Worm (Caenorhabditis elegans): ENCODE data around the gene rab-7.

The rab-7 gene

DNA sequence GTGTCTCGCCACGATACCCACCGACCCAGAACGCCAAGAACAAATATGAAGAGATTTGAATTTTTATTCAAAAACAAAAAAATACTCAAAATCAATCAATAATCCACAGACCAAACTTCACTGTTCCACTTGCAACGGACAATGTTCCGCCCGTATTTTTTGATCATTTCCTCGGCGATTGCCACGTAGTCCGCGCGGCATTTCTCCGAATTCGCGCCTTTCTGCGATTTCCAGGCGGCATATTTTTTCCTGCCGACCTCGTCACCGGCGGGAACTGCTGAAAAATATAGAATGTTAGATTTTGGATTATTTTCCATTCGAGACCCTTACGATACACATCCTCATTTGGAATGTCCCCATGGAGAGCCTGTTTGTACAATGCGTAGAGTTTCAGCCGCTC lies 5.5 kb upstream of the rab-7 start:
- TF ChIP-seq unc-62 (GFP tag; optimal IDR thresholded peaks at IDR 0.05), result no peak

DNA sequence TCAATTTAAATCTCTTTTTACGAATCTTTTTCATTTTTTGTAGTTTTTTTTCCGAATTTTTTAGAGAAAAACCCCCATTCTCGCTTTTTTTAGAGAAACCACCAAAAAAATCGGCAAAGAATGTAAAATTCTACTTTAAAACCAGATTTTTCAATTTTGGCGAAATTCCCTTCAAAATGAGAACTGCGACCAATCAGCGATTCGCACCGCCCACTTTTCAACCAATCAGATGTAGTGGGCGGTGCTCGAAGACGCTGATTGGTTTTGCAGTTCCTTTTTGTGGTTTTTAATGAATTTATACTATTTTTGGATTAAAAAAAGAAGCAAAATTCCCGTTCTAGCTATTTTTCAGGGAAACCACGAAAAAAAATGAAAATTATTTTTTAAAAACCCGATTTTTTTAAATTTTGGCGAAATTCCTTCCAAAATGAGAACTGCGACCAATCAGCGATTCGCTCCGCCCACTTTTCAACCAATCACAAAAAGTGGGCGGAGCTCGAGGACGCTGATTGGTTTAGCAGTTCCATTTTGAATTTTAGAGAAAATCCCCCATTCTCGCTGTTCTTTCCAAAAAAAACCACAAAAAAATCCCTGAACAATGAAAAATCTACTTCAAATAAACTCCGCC lies 4.4 kb upstream of the rab-7 start:
- TF ChIP-seq unc-62 (GFP tag; optimal IDR thresholded peaks at IDR 0.05), result no peak

DNA sequence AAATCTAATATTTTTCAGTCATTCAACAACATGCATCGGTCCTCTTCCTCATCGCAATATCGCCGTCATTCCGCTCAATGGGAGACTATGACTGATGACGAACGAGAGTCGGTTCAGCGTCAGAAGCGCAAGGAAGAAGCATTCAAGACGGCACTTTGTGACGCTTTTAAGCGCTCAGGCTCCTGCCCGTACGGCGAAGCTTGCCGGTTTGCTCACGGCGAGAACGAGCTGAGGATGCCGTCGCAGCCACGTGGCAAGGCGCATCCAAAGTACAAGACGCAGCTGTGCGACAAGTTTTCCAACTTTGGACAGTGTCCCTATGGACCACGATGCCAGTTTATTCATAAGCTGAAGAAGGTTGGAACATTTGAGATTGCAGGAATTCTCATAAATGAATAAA lies 2.3 kb upstream of the rab-7 start:
- TF ChIP-seq unc-62 (GFP tag; optimal IDR thresholded peaks at IDR 0.05), result no peak

DNA sequence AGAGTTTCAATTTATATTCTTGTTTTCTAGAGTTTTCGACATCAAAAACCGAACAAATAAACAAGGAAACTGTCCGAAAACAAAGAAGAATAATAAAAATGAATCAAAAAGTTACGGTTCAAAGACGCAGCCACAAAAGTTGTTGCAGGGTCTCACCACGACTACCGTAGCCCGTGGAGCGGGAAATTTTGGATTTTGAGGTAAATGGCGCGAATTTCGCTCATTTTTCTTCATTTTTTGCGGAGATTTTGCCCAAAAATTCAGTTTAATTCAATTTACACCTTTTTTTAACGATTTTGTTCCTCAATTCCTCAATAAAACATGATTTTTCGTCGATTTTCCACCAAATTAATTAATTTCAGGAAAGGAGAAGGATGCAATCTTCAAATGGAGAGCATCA lies 1.5 kb upstream of the rab-7 start, which contains the start of gene mex-1:
mex-1 (plus strand) TSS at position 363 of the 400 bp plus-strand sequence.
- TF ChIP-seq unc-62 (GFP tag; optimal IDR thresholded peaks at IDR 0.05), result no peak

DNA sequence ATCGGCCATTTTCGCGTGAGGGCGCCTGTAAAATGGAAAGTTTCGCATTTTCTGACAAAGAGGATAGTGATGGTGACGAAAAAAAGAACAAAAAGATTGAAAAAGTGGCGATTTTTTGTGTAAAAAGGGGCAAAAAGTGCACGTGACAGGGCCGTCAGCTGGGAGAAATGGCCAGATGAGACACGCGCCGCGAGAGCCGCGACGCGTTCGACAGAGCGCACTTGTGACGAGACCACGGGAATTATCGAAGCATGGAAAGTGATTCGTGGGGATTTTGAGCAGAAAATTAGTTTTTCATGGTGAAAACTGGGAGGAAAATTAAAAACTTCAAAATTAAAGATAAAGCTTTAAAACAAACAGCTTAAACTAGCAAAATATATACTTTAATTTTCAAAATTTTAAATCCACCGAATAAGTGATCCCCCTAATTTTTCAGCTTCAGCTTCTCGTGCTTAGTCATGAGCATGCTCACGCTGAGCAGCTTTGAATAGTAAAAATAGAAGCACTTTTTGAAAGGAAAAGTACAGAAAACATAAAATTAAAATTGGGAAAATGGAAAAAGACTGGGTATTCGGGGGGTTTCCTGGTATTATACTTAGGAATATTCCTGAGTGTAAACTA lies 886 bp upstream of the rab-7 start, which contains the start of gene W03C9.5:
W03C9.5 (minus strand) TSS at position 38 of the 621 bp plus-strand sequence.
- TF ChIP-seq unc-62 (GFP tag; optimal IDR thresholded peaks at IDR 0.05), result no peak

DNA sequence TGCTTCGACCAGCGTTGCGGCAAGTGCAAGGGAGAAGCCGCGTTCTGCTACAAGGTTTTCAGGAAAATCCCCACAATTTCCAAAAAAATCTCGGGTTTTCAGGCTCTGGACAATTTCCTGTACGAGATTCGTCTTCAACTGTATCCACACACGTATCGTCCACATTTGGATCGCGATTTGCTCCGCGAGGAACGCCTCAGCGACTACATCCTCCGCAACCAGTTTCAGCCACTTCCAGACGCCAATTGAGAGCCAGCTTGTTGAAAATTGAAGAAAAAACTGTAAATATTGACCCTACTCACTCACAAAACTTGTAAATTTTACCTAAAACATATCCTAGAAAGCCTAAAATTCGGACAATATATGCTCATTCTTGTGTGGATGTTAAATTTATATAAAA lies 1.9 kb downstream of the rab-7 start:
- TF ChIP-seq unc-62 (GFP tag; optimal IDR thresholded peaks at IDR 0.05), result no peak

DNA sequence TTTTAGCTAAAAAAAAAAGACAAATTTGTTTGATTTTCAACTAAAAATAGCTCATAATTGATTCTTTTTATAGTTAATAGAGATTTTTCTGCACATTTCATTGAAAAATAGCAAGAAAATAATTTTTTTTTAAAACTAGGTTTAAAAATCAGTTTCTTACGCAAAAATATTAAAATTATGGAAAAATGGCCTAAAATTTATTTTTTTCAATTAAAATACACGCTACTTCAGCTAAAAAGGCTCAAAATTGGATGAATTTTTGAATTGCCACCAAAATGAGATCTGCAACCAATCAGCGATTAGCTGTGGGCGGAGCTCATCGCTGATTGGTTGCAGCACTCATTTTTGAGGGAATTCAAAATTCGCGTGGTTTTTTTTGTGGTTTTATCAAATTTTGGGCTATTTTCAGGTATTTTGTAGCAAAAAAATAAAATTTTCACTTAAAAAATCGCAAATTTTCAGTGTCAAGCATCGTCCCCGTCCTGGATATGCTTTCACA lies 3.5 kb downstream of the rab-7 start:
- TF ChIP-seq unc-62 (GFP tag; optimal IDR thresholded peaks at IDR 0.05), result no peak

DNA sequence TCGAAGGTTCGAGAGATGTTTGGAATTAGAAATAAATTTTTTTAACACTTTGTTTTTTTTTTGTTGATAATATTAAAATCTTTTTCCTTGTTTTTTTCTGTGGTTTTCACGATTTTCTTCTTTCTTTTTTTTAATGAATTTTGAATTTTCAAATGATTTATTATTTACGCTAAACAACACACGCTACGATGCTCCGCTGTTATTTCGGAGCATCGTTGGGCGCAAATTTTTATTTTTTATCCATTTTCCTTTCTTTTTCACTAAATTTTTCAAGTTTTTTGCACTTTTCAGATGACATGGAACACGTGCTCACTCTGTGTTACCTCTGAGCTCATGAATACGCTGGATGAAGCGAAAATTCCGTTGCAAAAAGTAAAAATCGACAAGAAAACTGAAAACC lies 4.6 kb downstream of the rab-7 start, which contains the start of the genes W03C9.1 and W03C9.2:
W03C9.1 (minus strand) TSS at position 46 of the 400 bp plus-strand sequence.
W03C9.2 (plus strand) TSS at position 286 of the 400 bp plus-strand sequence.
- TF ChIP-seq unc-62 (GFP tag; optimal IDR thresholded peaks at IDR 0.05), result no peak

DNA sequence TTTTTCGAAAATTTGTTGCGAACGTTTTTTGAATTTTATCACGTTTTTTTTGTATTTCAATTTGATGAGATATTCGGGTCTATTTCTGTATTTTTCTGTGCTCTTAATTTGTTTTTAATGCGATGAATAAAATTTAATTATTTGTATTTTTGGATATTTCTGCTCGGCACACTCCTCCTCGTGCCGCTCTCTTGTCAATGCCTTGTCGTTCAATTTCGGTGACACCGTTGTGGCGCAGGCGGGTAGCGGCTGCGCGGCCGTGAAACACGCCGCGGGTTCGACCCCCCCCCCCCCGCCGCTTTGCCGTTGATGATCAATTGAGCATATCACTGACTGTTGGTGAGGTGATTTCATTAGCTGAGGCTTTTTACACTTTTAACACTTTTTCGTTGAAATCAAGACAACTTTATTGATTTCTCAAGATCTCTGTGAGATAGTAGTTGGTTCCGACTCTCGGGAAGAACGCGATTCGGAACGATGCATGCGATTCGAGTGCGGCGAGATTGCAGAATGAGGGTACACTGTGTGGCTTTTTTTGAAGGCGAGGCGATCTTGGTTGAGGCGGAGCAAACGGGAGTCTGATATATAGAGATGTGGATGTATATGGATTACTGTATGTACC lies 6.0 kb downstream of the rab-7 start:
- TF ChIP-seq unc-62 (GFP tag; optimal IDR thresholded peaks at IDR 0.05), result no peak

DNA sequence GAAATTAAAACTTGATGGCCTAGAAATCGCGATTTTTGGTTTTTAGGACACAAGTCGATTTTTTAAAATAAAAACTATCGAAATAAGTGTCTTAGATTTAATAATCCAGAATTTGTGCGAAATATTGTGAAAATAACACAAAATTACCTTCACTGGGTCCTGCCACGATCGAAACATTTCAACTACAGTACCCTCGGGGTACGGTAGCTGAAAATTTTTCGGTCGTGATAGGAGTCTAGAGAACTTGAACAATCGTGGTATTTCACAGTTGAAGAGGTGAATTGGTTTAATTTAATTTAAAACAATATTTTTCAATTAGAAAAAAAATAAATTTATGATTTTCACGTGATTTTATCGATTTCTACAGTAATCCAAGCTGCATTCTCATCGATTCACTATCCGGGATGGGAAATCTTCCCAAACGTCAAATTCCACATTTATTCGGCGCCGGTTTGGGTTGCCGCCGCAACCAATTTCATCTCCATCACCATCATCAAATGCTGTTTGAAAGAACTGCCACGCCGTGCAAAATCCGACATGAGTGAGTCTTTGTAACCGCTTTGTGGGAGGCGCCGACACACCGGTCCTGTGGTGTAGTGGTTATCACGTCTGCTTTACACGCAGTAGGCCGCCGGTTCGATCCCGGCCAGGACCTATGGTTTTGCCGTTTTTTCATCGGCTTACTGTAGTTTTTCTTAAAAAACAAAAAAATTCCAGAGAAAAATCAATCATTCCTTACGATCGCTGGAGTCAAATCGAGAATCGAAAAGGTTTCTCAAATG lies 7.7 kb downstream of the rab-7 start:
- no peak for TF ChIP-seq unc-62 (GFP tag; optimal IDR thresholded peaks at IDR 0.05)

DNA sequence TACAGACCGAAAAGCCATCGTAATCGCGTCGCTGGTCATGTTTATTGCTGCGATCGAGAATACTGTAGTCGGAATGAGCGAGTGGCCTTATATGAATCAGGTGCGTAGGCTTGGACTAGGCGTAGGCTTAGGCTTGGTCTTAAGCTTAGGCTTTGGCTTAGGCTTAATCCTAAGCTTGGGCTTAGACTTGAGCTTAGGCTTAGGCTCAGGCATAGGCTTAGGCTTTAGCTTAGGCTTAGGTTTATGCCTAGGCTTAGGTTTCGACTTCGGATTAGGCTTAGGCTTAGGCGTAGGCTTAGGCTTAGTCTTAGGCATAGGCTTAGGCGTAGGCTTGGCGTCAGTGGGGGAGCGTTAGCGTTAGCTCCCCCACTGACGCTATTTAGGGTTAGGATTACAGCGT lies 11.9 kb downstream of the rab-7 start:
- TF ChIP-seq unc-62 (GFP tag; optimal IDR thresholded peaks at IDR 0.05), result no peak

DNA sequence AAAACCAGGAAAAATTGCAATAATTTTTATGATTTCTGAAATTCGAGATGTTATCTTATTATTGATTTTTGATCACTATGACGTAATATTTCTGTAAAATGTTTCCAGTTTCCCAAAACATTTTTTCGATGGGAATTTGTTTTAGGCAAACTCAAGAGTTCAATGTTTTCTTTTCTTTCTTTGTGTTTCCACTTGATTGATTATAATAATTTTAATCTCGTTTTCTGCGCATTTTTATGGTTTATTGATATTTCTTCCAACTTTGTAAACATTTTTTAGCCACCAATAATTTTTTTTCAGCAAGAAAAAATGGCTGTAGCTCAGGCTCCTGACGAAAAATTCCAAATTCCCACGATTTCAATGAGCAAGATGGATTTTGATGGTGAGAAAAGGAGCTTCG lies 12.5 kb downstream of the rab-7 start, which contains the start of gene W03C9.6:
W03C9.6 (plus strand) TSS at position 301 of the 400 bp plus-strand sequence.
- TF ChIP-seq unc-62 (GFP tag; optimal IDR thresholded peaks at IDR 0.05), result no peak

DNA sequence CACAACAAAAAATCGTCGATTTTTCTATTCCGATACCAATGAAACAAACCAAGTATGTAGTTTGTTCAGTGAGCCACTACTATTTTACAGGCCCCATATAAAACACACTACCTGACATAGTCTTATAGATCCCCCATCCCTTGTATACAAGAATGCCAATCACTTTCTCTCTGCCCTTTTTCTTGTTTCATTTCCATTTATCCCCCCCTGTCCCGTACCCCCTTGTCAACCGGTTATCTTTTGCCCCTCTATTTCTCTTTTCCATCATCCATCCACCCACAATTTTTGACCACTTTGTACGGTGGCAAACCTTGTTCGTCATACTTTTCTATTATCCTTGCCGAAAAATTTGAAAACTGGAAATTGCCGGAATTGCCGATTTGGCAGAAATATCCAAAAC lies 13.8 kb downstream of the rab-7 start:
- no peak for TF ChIP-seq unc-62 (GFP tag; optimal IDR thresholded peaks at IDR 0.05)

DNA sequence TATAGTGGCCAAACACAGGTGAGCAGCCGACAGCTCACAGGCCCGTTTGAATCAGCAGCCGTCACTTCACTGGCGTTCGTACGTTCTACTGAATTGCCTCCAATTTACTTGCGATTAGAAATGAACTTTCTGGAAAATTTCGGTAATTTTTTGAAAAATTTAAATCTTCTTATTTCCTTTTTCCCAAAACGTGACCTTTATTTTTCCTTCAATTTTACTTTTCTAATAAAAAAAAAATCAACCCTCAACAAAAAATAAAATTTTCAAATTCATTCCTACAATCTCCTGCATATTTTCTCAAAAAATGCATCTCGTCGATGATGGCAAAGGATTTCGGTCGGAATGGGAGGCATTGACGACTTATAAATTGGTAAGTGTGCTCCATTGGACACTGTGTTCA lies 18.3 kb downstream of the rab-7 start, which contains the start of gene W03C9.8:
W03C9.8 (plus strand) TSS at position 301 of the 400 bp plus-strand sequence.
- no peak for TF ChIP-seq unc-62 (GFP tag; optimal IDR thresholded peaks at IDR 0.05)

DNA sequence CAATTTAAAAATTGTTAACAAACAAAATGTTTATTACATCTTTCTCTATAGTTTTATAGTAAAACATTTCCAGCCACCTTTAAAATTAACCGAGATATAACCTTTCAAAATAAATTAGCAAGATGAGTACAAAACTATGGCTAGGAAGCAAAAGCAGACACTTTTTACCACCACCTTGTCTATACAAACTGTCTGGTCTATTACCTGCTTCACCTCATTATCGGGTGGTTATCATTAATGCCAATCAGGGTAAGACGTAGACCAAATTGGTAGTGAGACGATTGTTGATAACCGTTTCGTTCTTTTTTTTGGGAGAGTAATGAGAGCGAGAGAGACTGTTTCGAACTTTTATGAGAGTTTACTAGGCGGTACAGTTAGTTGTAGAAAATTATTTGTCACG lies 30.3 kb downstream of the rab-7 start:
- no peak for TF ChIP-seq unc-62 (GFP tag; optimal IDR thresholded peaks at IDR 0.05)

DNA sequence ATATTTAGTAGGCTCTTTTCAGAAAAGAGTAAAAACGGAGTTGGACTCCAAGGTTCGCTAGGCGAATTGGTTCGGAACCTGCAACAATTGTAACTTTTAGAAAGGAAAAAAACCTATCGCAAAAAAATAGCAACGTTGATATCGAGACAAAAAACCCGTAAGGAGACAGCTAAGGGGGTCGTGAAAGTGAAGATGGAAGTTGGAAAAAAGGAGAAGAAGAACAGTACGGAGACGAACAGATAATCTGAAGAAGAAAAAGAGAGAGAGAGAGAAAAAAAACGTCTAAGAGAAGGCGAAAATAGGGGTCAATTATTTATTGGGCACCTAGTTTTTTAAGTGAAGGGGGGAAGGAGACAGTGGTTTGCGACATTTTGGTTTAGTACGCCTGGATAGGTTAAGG lies 31.5 kb downstream of the rab-7 start, which contains the start of gene lin-29:
lin-29 (minus strand) TSS at position 78 of the 400 bp plus-strand sequence.
- no peak for TF ChIP-seq unc-62 (GFP tag; optimal IDR thresholded peaks at IDR 0.05)

Measured in whole organism, dauer.